Worm (Caenorhabditis elegans) whole organism, L3 larva: ENCODE measurements around the gene C30H6.12.

Source experiments
- ama-1 ChIP-seq: fragments of 150-350 bp; optimal IDR thresholded peaks from 2 replicates; lab custom pipeline; 2018
- ceh-28 ChIP-seq: fragments of 150-350 bp; optimal IDR thresholded peaks from 2 replicates; lab custom pipeline; 2014; ENCODE audit warnings: missing biosample characterization, missing genetic modification reagents, missing genetic modification characterization
- ceh-9 ChIP-seq: sonication (generic microtip); optimal IDR thresholded peaks from 2 replicates; lab custom pipeline; 2018; ENCODE audit warnings: missing biosample characterization, missing genetic modification characterization
- daf-12 ChIP-seq: fragments of 150-350 bp; optimal IDR thresholded peaks from 2 replicates; lab custom pipeline; 2014; ENCODE audit warnings: missing biosample characterization, missing genetic modification reagents, missing genetic modification characterization
- egl-27 ChIP-seq: sonication (generic microtip); optimal IDR thresholded peaks from 4 replicates; lab custom pipeline; 2017; ENCODE audit warnings: missing biosample characterization, missing genetic modification reagents, missing genetic modification characterization
- egl-5 ChIP-seq: fragments of 150-350 bp; optimal IDR thresholded peaks from 2 replicates; lab custom pipeline; 2017; ENCODE audit warnings: missing biosample characterization, missing genetic modification reagents, missing genetic modification characterization, inconsistent platforms
- elt-1 ChIP-seq: fragments of 150-350 bp; optimal IDR thresholded peaks from 2 replicates; lab custom pipeline; 2014; ENCODE audit warnings: missing biosample characterization, missing genetic modification characterization
- elt-2 ChIP-seq: sonication (generic microtip); optimal IDR thresholded peaks from 2 replicates; lab custom pipeline; 2016; ENCODE audit warnings: missing genetic modification reagents, mild to moderate bottlenecking, missing genetic modification characterization, missing compliant biosample characterization
- elt-3 ChIP-seq, 3 experiments: fragments of 150-350 bp in 1 of 3; sonication (generic microtip) in 2 of 3; optimal IDR thresholded peaks; 2 replicates in 2 of 3; 4 replicates in 1 of 3; lab custom pipeline; 2014 to 2017; ENCODE audit warnings: missing biosample characterization in 3 of 3, missing genetic modification characterization in 3 of 3
- eor-1 ChIP-seq, 2 experiments: fragments of 150-350 bp; optimal IDR thresholded peaks; 2 replicates each; lab custom pipeline; 2014 to 2018; ENCODE audit warnings: missing biosample characterization in 2 of 2, missing genetic modification characterization in 2 of 2
- fkh-10 ChIP-seq: sonication (generic microtip); optimal IDR thresholded peaks from 2 replicates; lab custom pipeline; 2017; ENCODE audit warnings: missing biosample characterization, missing genetic modification reagents, missing genetic modification characterization
- fkh-2 ChIP-seq: fragments of 150-350 bp; optimal IDR thresholded peaks from 2 replicates; lab custom pipeline; 2014; ENCODE audit warnings: missing biosample characterization, missing genetic modification reagents, missing genetic modification characterization
- fos-1 ChIP-seq: fragments of 150-350 bp; optimal IDR thresholded peaks from 2 replicates; lab custom pipeline; 2014; ENCODE audit warnings: missing biosample characterization, missing genetic modification characterization
- hmg-11 ChIP-seq: sonication (generic microtip); optimal IDR thresholded peaks from 2 replicates; lab custom pipeline; 2016; ENCODE audit warnings: missing genetic modification characterization, missing compliant biosample characterization
- jun-1 ChIP-seq: fragments of 150-350 bp; optimal IDR thresholded peaks from 2 replicates; lab custom pipeline; 2014; ENCODE audit warnings: missing biosample characterization, missing genetic modification reagents, missing genetic modification characterization
- lin-15B ChIP-seq: fragments of 150-350 bp; optimal IDR thresholded peaks from 2 replicates; lab custom pipeline; 2014; ENCODE audit warnings: missing biosample characterization, missing genetic modification characterization
- lin-39 ChIP-seq: fragments of 150-350 bp; optimal IDR thresholded peaks from 2 replicates; lab custom pipeline; 2018; ENCODE audit warnings: missing biosample characterization, missing genetic modification reagents, missing genetic modification characterization
- lsy-12 ChIP-seq: sonication (generic microtip); optimal IDR thresholded peaks from 2 replicates; lab custom pipeline; 2016; ENCODE audit warnings: mild to moderate bottlenecking, missing genetic modification characterization, missing compliant biosample characterization
- mdl-1 ChIP-seq: fragments of 150-350 bp; optimal IDR thresholded peaks from 2 replicates; lab custom pipeline; 2014; ENCODE audit warnings: missing biosample characterization, missing genetic modification characterization
- mml-1 ChIP-seq: fragments of 150-350 bp; sonication (generic microtip); optimal IDR thresholded peaks from 3 replicates; lab custom pipeline; 2014; ENCODE audit warnings: missing biosample characterization, missing genetic modification characterization
- nfya-1 ChIP-seq: sonication (generic microtip); optimal IDR thresholded peaks from 2 replicates; lab custom pipeline; 2017; ENCODE audit warnings: missing genetic modification characterization, mild to moderate bottlenecking, missing compliant biosample characterization, antibody characterized with exemption, moderate library complexity; ENCODE audit not compliant: insufficient read depth
- nhr-237 ChIP-seq: fragments of 150-350 bp; optimal IDR thresholded peaks from 2 replicates; lab custom pipeline; 2014; ENCODE audit warnings: missing biosample characterization, missing genetic modification characterization
- nhr-25 ChIP-seq: sonication (generic microtip); optimal IDR thresholded peaks from 2 replicates; lab custom pipeline; 2017; ENCODE audit warnings: missing biosample characterization, missing genetic modification characterization
- nhr-28 ChIP-seq: fragments of 150-350 bp; optimal IDR thresholded peaks from 2 replicates; lab custom pipeline; 2014; ENCODE audit warnings: missing biosample characterization, missing genetic modification characterization
- nhr-67 ChIP-seq: fragments of 150-350 bp; optimal IDR thresholded peaks from 2 replicates; lab custom pipeline; 2014; ENCODE audit warnings: missing biosample characterization, missing genetic modification characterization
- nhr-76 ChIP-seq: fragments of 150-350 bp; sonication (generic microtip); optimal IDR thresholded peaks from 5 replicates; lab custom pipeline; 2014; ENCODE audit warnings: missing biosample characterization, missing genetic modification characterization
- nhr-77 ChIP-seq: fragments of 150-350 bp; optimal IDR thresholded peaks from 2 replicates; lab custom pipeline; 2014; ENCODE audit warnings: missing biosample characterization, missing genetic modification characterization
- pha-4 ChIP-seq: fragments of 150-350 bp; optimal IDR thresholded peaks from 2 replicates; lab custom pipeline; 2014; ENCODE audit warnings: missing biosample characterization, missing genetic modification reagents, missing genetic modification characterization
- pqm-1 ChIP-seq: fragments of 150-350 bp; optimal IDR thresholded peaks from 2 replicates; lab custom pipeline; 2017; ENCODE audit warnings: missing biosample characterization, missing genetic modification characterization, inconsistent platforms
- sea-2 ChIP-seq: fragments of 150-350 bp; sonication (generic microtip); optimal IDR thresholded peaks from 4 replicates; lab custom pipeline; 2014; ENCODE audit warnings: missing biosample characterization, missing genetic modification reagents, missing genetic modification characterization
- tbx-2 ChIP-seq: sonication (generic microtip); optimal IDR thresholded peaks from 2 replicates; lab custom pipeline; 2016; ENCODE audit warnings: mild to moderate bottlenecking, missing genetic modification characterization, missing compliant biosample characterization
- unc-39 ChIP-seq: sonication (generic microtip); optimal IDR thresholded peaks from 4 replicates; lab custom pipeline; 2017; ENCODE audit warnings: missing biosample characterization, missing genetic modification characterization
- unc-62 ChIP-seq: fragments of 150-350 bp; sonication (generic microtip); optimal IDR thresholded peaks from 4 replicates; lab custom pipeline; 2014; ENCODE audit warnings: missing biosample characterization, missing genetic modification reagents, missing genetic modification characterization
- zag-1 ChIP-seq: fragments of 150-350 bp; optimal IDR thresholded peaks from 2 replicates; lab custom pipeline; 2014; ENCODE audit warnings: missing biosample characterization, missing genetic modification characterization
- ztf-11 ChIP-seq: fragments of 150-350 bp; optimal IDR thresholded peaks from 2 replicates; lab custom pipeline; 2014; ENCODE audit warnings: missing biosample characterization, missing genetic modification characterization

C30H6.12 gene

DNA sequence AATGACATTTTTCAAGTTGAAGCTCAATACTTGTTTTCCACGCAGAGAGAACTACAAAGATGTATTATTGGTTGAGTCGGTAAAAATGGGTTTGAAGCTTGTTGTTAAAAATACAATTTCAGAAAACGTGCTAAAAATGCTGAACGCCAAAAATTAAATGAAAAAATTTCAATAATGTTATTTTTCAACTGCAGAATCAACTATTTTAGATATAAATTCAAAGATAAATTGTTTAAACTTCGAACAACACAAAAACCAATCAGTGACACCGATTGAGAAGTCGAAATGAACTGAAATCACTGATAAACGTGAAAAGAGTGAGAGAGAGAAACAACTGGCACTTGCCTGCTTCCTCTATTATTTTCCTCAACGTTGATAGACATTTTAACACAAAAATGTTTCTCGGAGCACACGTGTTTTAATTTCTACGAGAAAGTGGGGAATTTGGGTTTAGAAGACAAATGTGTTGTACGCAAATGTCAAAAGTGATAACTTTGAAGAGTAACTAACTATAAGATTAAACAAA, 4.4 kb downstream of the C30H6.12 start, which contains the start of gene T02D1.8:
TSS of gene T02D1.8 (minus strand) at position 51 of the 526 bp plus-strand sequence.
- TF ChIP-seq elt-2, result peak; percentile 67
- TF ChIP-seq eor-1 (tag; optimal IDR thresholded peaks at IDR 0.05; lab: Kevin White, UChicago), result no peak
- TF ChIP-seq zag-1 (tag; lab: Kevin White, UChicago), result no peak

ce11 chrIV:17395910-17396309, 12.8 kb downstream of the C30H6.12 start, which contains the start of gene sru-15:
Gene sru-15, plus strand, starts transcription at chrIV:17396210.
- TF ChIP-seq sea-2 (GFP tag; lab: Kevin White, UChicago) (no peak), egl-27 (tag; lab: Kevin White, UChicago) (no peak), jun-1 (tag; lab: Kevin White, UChicago) (no peak), tbx-2 (no peak), nhr-67 (tag; lab: Kevin White, UChicago) (no peak), lsy-12 (tag; lab: Kevin White, UChicago) (no peak), mdl-1 (tag; lab: Kevin White, UChicago) (no peak), unc-62 (GFP tag; lab: Kevin White, UChicago) (no peak), eor-1 (tag; optimal IDR thresholded peaks at IDR 0.05; lab: Kevin White, UChicago) (no peak), nhr-76 (tag; lab: Kevin White, UChicago) (no peak), nfya-1 (no peak), elt-2 (no peak), nhr-237 (tag; lab: Kevin White, UChicago) (no peak), ceh-28 (tag; lab: Kevin White, UChicago) (no peak), lin-39 (tag; lab: Kevin White, UChicago) (no peak), elt-1 (no peak)

DNA sequence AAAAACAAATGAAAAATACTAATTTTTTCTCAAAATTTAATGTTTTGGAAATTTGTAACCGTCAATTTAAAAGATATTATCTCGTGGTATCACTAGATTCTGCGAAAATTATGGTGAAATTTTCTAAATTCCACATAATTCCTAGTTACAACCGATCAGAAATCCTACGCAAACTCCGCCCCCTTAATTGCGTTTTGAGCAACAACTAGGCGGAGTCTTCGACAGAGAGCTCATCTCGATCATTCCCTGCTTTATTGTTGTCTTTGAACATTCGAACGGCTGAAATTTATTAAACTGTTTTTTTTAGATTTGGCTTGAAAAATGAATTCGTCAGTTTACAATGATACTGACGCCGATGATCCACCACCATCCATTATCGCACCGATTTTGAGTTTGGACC, 16.3 kb downstream of the C30H6.12 start, which contains the start of gene T02D1.4:
TSS of gene T02D1.4 (plus strand) at position 301 of the 400 bp plus-strand sequence.
- TF ChIP-seq lin-39 (tag; lab: Kevin White, UChicago) (no peak), fos-1 (no peak), ama-1 (lab: Kevin White, UChicago) (no peak), mdl-1 (tag; lab: Kevin White, UChicago) (no peak), mml-1 (no peak), pqm-1 (tag; lab: Kevin White, UChicago) (no peak), pha-4 (no peak), ceh-9 (no peak), sea-2 (GFP tag; lab: Kevin White, UChicago) (no peak), nhr-25 (no peak), daf-12 (tag; lab: Kevin White, UChicago) (no peak), eor-1 (tag; optimal IDR thresholded peaks at IDR 0.05; lab: Kevin White, UChicago) (no peak), hmg-11 (no peak), nhr-67 (tag; lab: Kevin White, UChicago) (no peak), nhr-77 (tag; lab: Kevin White, UChicago) (no peak)

ce11 chrIV:17405530-17405929, 22.4 kb downstream of the C30H6.12 start, which contains the start of gene pmp-4:
Gene pmp-4, minus strand, starts transcription at chrIV:17405630.
- no peak for TF ChIP-seq lin-15B
- no peak for TF ChIP-seq nfya-1
- TF ChIP-seq egl-5 (tag; lab: Kevin White, UChicago), result no peak
- TF ChIP-seq zag-1 (tag; lab: Kevin White, UChicago), result no peak
- no peak for TF ChIP-seq unc-39
- TF ChIP-seq nhr-28 (tag; lab: Kevin White, UChicago), result no peak
- no peak for TF ChIP-seq unc-62 (GFP tag; lab: Kevin White, UChicago)
- TF ChIP-seq elt-1, result no peak

- TF ChIP-seq nhr-25 (no peak), fkh-2 (tag; lab: Kevin White, UChicago) (no peak), fkh-10 (GFP tag; lab: Kevin White, UChicago) (no peak), unc-39 (no peak), ztf-11 (tag; lab: Kevin White, UChicago) (no peak), ama-1 (lab: Kevin White, UChicago) (no peak), jun-1 (tag; lab: Kevin White, UChicago) (peak; percentile 8), elt-3 (tag; optimal IDR thresholded peaks at IDR 0.05; lab: Kevin White, UChicago) (no peak), pqm-1 (tag; lab: Kevin White, UChicago) (peak; percentile 60), elt-2 (peak; percentile 76), egl-5 (tag; lab: Kevin White, UChicago) (no peak)
Observed at ce11 chrIV:17406119-17406518, 23.0 kb downstream of the C30H6.12 start.
